Fruit fly (Drosophila melanogaster): Measurements from ENCODE around the gene primo-1.

primo-1 gene

dm6 chr3R:13682994-13683623 lies 28.5 kb downstream of the primo-1 start (continued):
- TF ChIP-seq CG14050 (GFP tag; IDR thresholded peaks at IDR 0.05): no peak
- peak; percentile 61 for TF ChIP-seq HLHmδ (GFP tag; optimal IDR thresholded peaks at IDR 0.05)
- no peak for TF ChIP-seq CG4854 (GFP tag; optimal IDR thresholded peaks at IDR 0.05)
- no peak for TF ChIP-seq ranshi (GFP tag; IDR thresholded peaks at IDR 0.05)
- TF ChIP-seq CG33213 (GFP tag; optimal IDR thresholded peaks at IDR 0.05): peak; percentile 40
- no peak for TF ChIP-seq CG7745 (tag; optimal IDR thresholded peaks at IDR 0.05)
- TF ChIP-seq CG13287 (GFP tag; IDR thresholded peaks at IDR 0.05; ENCODE audit: partially characterized antibody): no peak
- no peak for TF ChIP-seq CG3847 (GFP tag; IDR thresholded peaks at IDR 0.05)
- TF ChIP-seq CG7963 (GFP tag; IDR thresholded peaks at IDR 0.05; ENCODE audit: partially characterized antibody): no peak
- TF ChIP-seq usp (GFP tag; optimal IDR thresholded peaks at IDR 0.05): no peak
- TF ChIP-seq hb (GFP tag; IDR thresholded peaks at IDR 0.05; ENCODE audit: partially characterized antibody): no peak
- no peak for TF ChIP-seq fd64A (GFP tag; optimal IDR thresholded peaks at IDR 0.05)
- no peak for TF ChIP-seq Six4 (GFP tag; optimal IDR thresholded peaks at IDR 0.05)
- TF ChIP-seq YL-1 (GFP tag; optimal IDR thresholded peaks at IDR 0.05): peak; percentile 1
- peak; percentile 71 for TF ChIP-seq Ets65A (GFP tag)
- no peak for TF ChIP-seq CG8388 (GFP tag; optimal IDR thresholded peaks at IDR 0.05)
- no peak for TF ChIP-seq dmrt11E (tag; optimal IDR thresholded peaks at IDR 0.05)
- no peak for TF ChIP-seq CG11093 (GFP tag; IDR thresholded peaks at IDR 0.05)
- TF ChIP-seq vvl (GFP tag; IDR thresholded peaks at IDR 0.05): 0 out of 2 replicates have a peak, but pooled peaks have one; percentile 18
- TF ChIP-seq tna (GFP tag; IDR thresholded peaks at IDR 0.05; ENCODE audit: partially characterized antibody): 0 out of 2 replicates have a peak, but pooled peaks have one; percentile 31
- peak; percentile 70 for TF ChIP-seq Med (GFP tag)
- TF ChIP-seq pzg (GFP tag; optimal IDR thresholded peaks at IDR 0.05): peak; percentile 63
- peak; percentile 1 for TF ChIP-seq lilli (GFP tag; optimal IDR thresholded peaks at IDR 0.05)
- TF ChIP-seq Lpt (GFP tag; optimal IDR thresholded peaks at IDR 0.05): no peak
- peak; percentile 99 for TF ChIP-seq MESR4 (GFP tag; optimal IDR thresholded peaks at IDR 0.05)
- TF ChIP-seq gfzf (GFP tag; optimal IDR thresholded peaks at IDR 0.05): peak; percentile 86
- TF ChIP-seq maf-S (GFP tag; optimal IDR thresholded peaks at IDR 0.05): no peak
- TF ChIP-seq dimm (GFP tag; IDR thresholded peaks at IDR 0.05): no peak
- TF ChIP-seq slbo (GFP tag; IDR thresholded peaks at IDR 0.05): 0 out of 2 replicates have a peak, but pooled peaks have one; percentile 14
- TF ChIP-seq CG7372 (GFP tag; IDR thresholded peaks at IDR 0.05): no peak
- TF ChIP-seq otp (GFP tag; IDR thresholded peaks at IDR 0.05): no peak
- TF ChIP-seq p53 (GFP tag; optimal IDR thresholded peaks at IDR 0.05): no peak
- no peak for TF ChIP-seq CG6765 (GFP tag; optimal IDR thresholded peaks at IDR 0.05)
- TF ChIP-seq bsh (GFP tag; optimal IDR thresholded peaks at IDR 0.05): peak in 1 of 2 experiments; percentile 2
- no peak for TF ChIP-seq CG8290 (GFP tag; optimal IDR thresholded peaks at IDR 0.05)
- peak in 1 of 2 experiments; percentile 22 for TF ChIP-seq CG8290 (tag; optimal IDR thresholded peaks at IDR 0.05)
- no peak for TF ChIP-seq CG8359 (GFP tag; optimal IDR thresholded peaks at IDR 0.05; ENCODE audit: borderline replicate concordance)
- TF ChIP-seq sob (GFP tag; IDR thresholded peaks at IDR 0.05): no peak
- TF ChIP-seq danr (GFP tag; IDR thresholded peaks at IDR 0.05): no peak
- no peak for TF ChIP-seq CG13894 (tag; optimal IDR thresholded peaks at IDR 0.05)
- TF ChIP-seq CG2875 (GFP tag; optimal IDR thresholded peaks at IDR 0.05): no peak
- TF ChIP-seq stc (GFP tag; IDR thresholded peaks at IDR 0.05): no peak
- no peak for TF ChIP-seq mirr (GFP tag; optimal IDR thresholded peaks at IDR 0.05)
- TF ChIP-seq CG18764 (GFP tag; optimal IDR thresholded peaks at IDR 0.05): no peak
- no peak for TF ChIP-seq cato (GFP tag; optimal IDR thresholded peaks at IDR 0.05; ENCODE audit: borderline replicate concordance)
- no peak for TF ChIP-seq trh (GFP tag; optimal IDR thresholded peaks at IDR 0.05)
- no peak for TF ChIP-seq CG18476 (GFP tag; optimal IDR thresholded peaks at IDR 0.05)
- TF ChIP-seq peb (GFP tag; IDR thresholded peaks at IDR 0.05): no peak
- TF ChIP-seq Bgb (GFP tag; IDR thresholded peaks at IDR 0.05; ENCODE audit: partially characterized antibody): no peak
- no peak for TF ChIP-seq Kr (GFP tag; optimal IDR thresholded peaks at IDR 0.05)
- no peak for TF ChIP-seq chn (GFP tag; optimal IDR thresholded peaks at IDR 0.05)
